Worm (Caenorhabditis elegans) whole organism, midembryonic: ENCODE measurements around the gene ins-19.

Experiments
- T22C8.4 ChIP-seq: fragments of 200-800 bp; sonication (Bioruptor generic); IDR thresholded peaks from 2 replicates; pipeline ENCODE4 v1.3.6; 2022; ENCODE audit warnings: missing genetic modification characterization, missing compliant biosample characterization
- cog-1 ChIP-seq: sonication (generic microtip); optimal IDR thresholded peaks from 2 replicates; lab custom pipeline; 2016; ENCODE audit warnings: missing genetic modification characterization, missing compliant biosample characterization
- flt-1 ChIP-seq: fragments of 200-800 bp; sonication (Bioruptor generic); IDR thresholded peaks from 2 replicates; pipeline ENCODE4 v1.3.6; 2022; ENCODE audit warnings: missing genetic modification characterization, missing compliant biosample characterization
- klf-2 ChIP-seq: fragments of 200-800 bp; sonication (Bioruptor generic); conservative IDR thresholded peaks from 2 replicates; pipeline ENCODE4 v1.3.6; 2022; ENCODE audit warnings: missing genetic modification reagents, missing genetic modification characterization, missing compliant biosample characterization
- med-1 ChIP-seq: sonication (generic microtip); optimal IDR thresholded peaks from 2 replicates; lab custom pipeline; 2017; ENCODE audit warnings: missing genetic modification characterization, mild to moderate bottlenecking, missing compliant biosample characterization, antibody characterized with exemption, missing genetic modification reagents; ENCODE audit not compliant: insufficient read depth
- ref-1 ChIP-seq: fragments of 200-800 bp; sonication (Bioruptor generic); conservative IDR thresholded peaks from 2 replicates; pipeline ENCODE4 v1.3.6; 2022; ENCODE audit warnings: missing genetic modification reagents, missing genetic modification characterization, missing compliant biosample characterization
- tab-1 ChIP-seq: fragments of 200-800 bp; sonication (Bioruptor generic); IDR thresholded peaks from 2 replicates; pipeline ENCODE4 v1.3.6; 2022; ENCODE audit warnings: missing genetic modification characterization, missing compliant biosample characterization
- ztf-23 ChIP-seq: fragments of 200-800 bp; sonication (Bioruptor generic); IDR thresholded peaks from 2 replicates; pipeline ENCODE4 v1.3.6; 2022; ENCODE audit warnings: missing genetic modification reagents, missing genetic modification characterization, missing compliant biosample characterization
- ztf-29 ChIP-seq: fragments of 200-800 bp; sonication (Bioruptor generic); IDR thresholded peaks from 2 replicates; pipeline ENCODE4 v1.3.6; 2022; ENCODE audit warnings: missing genetic modification reagents, missing genetic modification characterization, missing compliant biosample characterization

The ins-19 gene

ce11 chrII:3096060-3096459 is 30.2 kb downstream of the ins-19 start, which contains the start of gene srg-23:
Gene srg-23, minus strand, starts transcription at chrII:3096160.
- TF ChIP-seq ztf-23 (no peak), cog-1 (tag; lab: Kevin White, UChicago) (no peak), ztf-29 (GFP tag; lab: Robert Waterston, UW) (no peak), med-1 (GFP tag; lab: Kevin White, UChicago) (no peak), klf-2 (GFP tag; lab: Robert Waterston, UW) (no peak), ref-1 (GFP tag; lab: Robert Waterston, UW) (no peak), tab-1 (no peak), flt-1 (no peak), T22C8.4 (GFP tag; lab: Robert Waterston, UW) (no peak)

- no peak for TF ChIP-seq ref-1 (GFP tag; lab: Robert Waterston, UW)
- no peak for TF ChIP-seq med-1 (GFP tag; lab: Kevin White, UChicago)
- TF ChIP-seq klf-2 (GFP tag; lab: Robert Waterston, UW): no peak
- TF ChIP-seq cog-1 (tag; lab: Kevin White, UChicago): no peak
- no peak for TF ChIP-seq tab-1
- no peak for TF ChIP-seq T22C8.4 (GFP tag; lab: Robert Waterston, UW)
- no peak for TF ChIP-seq flt-1
- no peak for TF ChIP-seq ztf-29 (GFP tag; lab: Robert Waterston, UW)
- TF ChIP-seq ztf-23: no peak
Observed at ce11 chrII:3093352-3093751, 32.9 kb downstream of the ins-19 start, which contains the start of gene srg-22. Gene srg-22, minus strand, starts transcription at chrII:3093452.

- TF ChIP-seq ztf-23 (no peak), ztf-29 (GFP tag; lab: Robert Waterston, UW) (no peak), cog-1 (tag; lab: Kevin White, UChicago) (no peak), klf-2 (GFP tag; lab: Robert Waterston, UW) (no peak), ref-1 (GFP tag; lab: Robert Waterston, UW) (no peak), tab-1 (no peak)
Observed at ce11 chrII:3091268-3091667, 35.0 kb downstream of the ins-19 start, which contains the start of gene srg-21. Gene srg-21, minus strand, starts transcription at chrII:3091368.

ce11 chrII:3087134-3087533 is 39.1 kb downstream of the ins-19 start:
- TF ChIP-seq ztf-23: no peak
- TF ChIP-seq tab-1: no peak
- no peak for TF ChIP-seq flt-1
- TF ChIP-seq ref-1 (GFP tag; lab: Robert Waterston, UW): no peak
- no peak for TF ChIP-seq med-1 (GFP tag; lab: Kevin White, UChicago)
- TF ChIP-seq ztf-29 (GFP tag; lab: Robert Waterston, UW): no peak
- TF ChIP-seq T22C8.4 (GFP tag; lab: Robert Waterston, UW): no peak
- no peak for TF ChIP-seq klf-2 (GFP tag; lab: Robert Waterston, UW)

- no peak for TF ChIP-seq ref-1 (GFP tag; lab: Robert Waterston, UW)
- TF ChIP-seq cog-1 (tag; lab: Kevin White, UChicago): no peak
- TF ChIP-seq med-1 (GFP tag; lab: Kevin White, UChicago): no peak
- no peak for TF ChIP-seq tab-1
- no peak for TF ChIP-seq klf-2 (GFP tag; lab: Robert Waterston, UW)
- no peak for TF ChIP-seq flt-1
- TF ChIP-seq T22C8.4 (GFP tag; lab: Robert Waterston, UW): no peak
- TF ChIP-seq ztf-23: no peak
- no peak for TF ChIP-seq ztf-29 (GFP tag; lab: Robert Waterston, UW)
Observed at ce11 chrII:3078496-3078895, 47.7 kb downstream of the ins-19 start, which contains the start of gene copb-1. Gene copb-1, plus strand, starts transcription at chrII:3078796.

ce11 chrII:3076915-3077314 is 49.3 kb downstream of the ins-19 start, which contains the start of gene Y25C1A.8:
Gene Y25C1A.8, minus strand, starts transcription at chrII:3076959.
- TF ChIP-seq tab-1 (no peak), ztf-23 (peak; percentile 63), flt-1 (peak; percentile 64; the same call in 1 of the 2 replicates), med-1 (GFP tag; lab: Kevin White, UChicago) (no peak), cog-1 (tag; lab: Kevin White, UChicago) (peak; percentile 57)
